Worm (Caenorhabditis elegans): ENCODE measurements around the gene Y49E10.4.
"Not testable (repeated sequence)": the region's sequence is repeated elsewhere in the genome, so short reads cannot be mapped to it uniquely, and the experiment has no call there.

Gene Y49E10.4

DNA sequence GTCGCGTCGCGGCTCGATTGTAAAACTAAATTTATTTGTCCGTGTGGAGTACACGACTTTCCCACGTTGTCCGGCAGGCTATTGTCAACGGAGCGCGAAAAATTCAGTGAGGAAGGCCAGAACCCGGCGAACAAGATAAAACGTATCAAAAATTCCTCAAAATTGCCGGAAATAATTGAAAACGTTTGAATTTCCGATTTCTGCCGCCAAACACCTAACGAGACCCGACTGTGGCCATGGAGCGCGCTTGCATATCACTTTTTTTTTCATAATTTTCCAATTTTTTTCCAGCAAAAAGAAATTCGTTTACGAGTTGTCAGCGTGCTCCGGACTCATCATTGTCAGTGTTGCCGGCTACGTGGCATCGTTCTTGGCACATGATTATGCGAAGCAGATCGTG lies 14.9 kb upstream of the Y49E10.4 start:
- TF ChIP-seq lsy-2 (tag; optimal IDR thresholded peaks at IDR 0.05), result no peak
- no peak for TF ChIP-seq ham-2 (GFP tag; optimal IDR thresholded peaks at IDR 0.05)
- no peak for TF ChIP-seq lin-32 (GFP tag; optimal IDR thresholded peaks at IDR 0.05)
- TF ChIP-seq cnd-1 (tag; optimal IDR thresholded peaks at IDR 0.05), result no peak
- no peak for TF ChIP-seq nhr-2 (tag; optimal IDR thresholded peaks at IDR 0.05)
- no peak for TF ChIP-seq nhr-76 (tag; optimal IDR thresholded peaks at IDR 0.05)
- no peak for TF ChIP-seq sem-2 (GFP tag; optimal IDR thresholded peaks at IDR 0.05)
- no peak for TF ChIP-seq flh-1 (GFP tag; optimal IDR thresholded peaks at IDR 0.05)
- TF ChIP-seq drap-1 (GFP tag; optimal IDR thresholded peaks at IDR 0.05), result no peak
- TF ChIP-seq ceh-43 (GFP tag; optimal IDR thresholded peaks at IDR 0.05), result no peak
- TF ChIP-seq nhr-28 (tag; optimal IDR thresholded peaks at IDR 0.05), result no peak
- no peak for TF ChIP-seq elt-1 (tag; optimal IDR thresholded peaks at IDR 0.05; ENCODE audit: borderline replicate concordance, insufficient read depth)
- TF ChIP-seq mls-2 (tag; optimal IDR thresholded peaks at IDR 0.05), result no peak

DNA sequence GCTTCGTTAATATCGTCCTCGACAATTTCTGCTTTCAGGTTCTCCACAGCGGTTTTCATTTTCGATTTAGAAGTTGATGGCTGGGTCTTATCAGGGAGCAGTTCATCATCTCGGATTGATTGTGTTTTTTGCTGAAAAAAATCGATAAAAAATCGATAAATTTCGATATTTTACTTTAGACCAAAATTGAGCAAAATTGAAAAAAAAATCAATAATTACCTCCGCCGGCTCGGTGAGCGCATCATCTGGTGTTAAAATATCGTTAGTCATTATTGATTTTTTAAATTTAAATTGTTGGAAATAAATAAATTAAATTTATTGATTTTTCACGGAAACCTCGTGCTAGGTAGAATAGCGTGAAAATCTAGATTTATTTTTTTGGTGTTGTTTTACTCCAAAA lies 11.5 kb upstream of the Y49E10.4 start, which contains the start of gene Y49E10.10:
TSS of gene Y49E10.10 (plus strand) at position 381 of the 400 bp plus-strand sequence.
- TF ChIP-seq nhr-28 (tag; optimal IDR thresholded peaks at IDR 0.05) (no peak), hlh-1 (tag; optimal IDR thresholded peaks at IDR 0.05) (no peak), ceh-43 (GFP tag; optimal IDR thresholded peaks at IDR 0.05) (no peak), ces-1 (GFP tag; optimal IDR thresholded peaks at IDR 0.05) (no peak), elt-1 (tag; optimal IDR thresholded peaks at IDR 0.05; ENCODE audit: borderline replicate concordance, insufficient read depth) (no peak), lsy-2 (tag; optimal IDR thresholded peaks at IDR 0.05) (no peak), nhr-76 (tag; optimal IDR thresholded peaks at IDR 0.05) (no peak), flh-1 (GFP tag; optimal IDR thresholded peaks at IDR 0.05) (no peak), bed-3 (GFP tag; optimal IDR thresholded peaks at IDR 0.05) (no peak), M03D4.4 (tag; optimal IDR thresholded peaks at IDR 0.05) (no peak), sem-2 (GFP tag; optimal IDR thresholded peaks at IDR 0.05) (no peak), nhr-2 (tag; optimal IDR thresholded peaks at IDR 0.05) (no peak), cnd-1 (tag; optimal IDR thresholded peaks at IDR 0.05) (no peak), tbx-8 (GFP tag; optimal IDR thresholded peaks at IDR 0.05) (no peak), lin-32 (GFP tag; optimal IDR thresholded peaks at IDR 0.05) (no peak), lin-13 (tag; optimal IDR thresholded peaks at IDR 0.05) (no peak), pha-4 (tag; optimal IDR thresholded peaks at IDR 0.05) (no peak), unc-62 (GFP tag; optimal IDR thresholded peaks at IDR 0.05) (no peak), drap-1 (GFP tag; optimal IDR thresholded peaks at IDR 0.05) (no peak), zip-8 (tag; optimal IDR thresholded peaks at IDR 0.05) (no peak)

DNA sequence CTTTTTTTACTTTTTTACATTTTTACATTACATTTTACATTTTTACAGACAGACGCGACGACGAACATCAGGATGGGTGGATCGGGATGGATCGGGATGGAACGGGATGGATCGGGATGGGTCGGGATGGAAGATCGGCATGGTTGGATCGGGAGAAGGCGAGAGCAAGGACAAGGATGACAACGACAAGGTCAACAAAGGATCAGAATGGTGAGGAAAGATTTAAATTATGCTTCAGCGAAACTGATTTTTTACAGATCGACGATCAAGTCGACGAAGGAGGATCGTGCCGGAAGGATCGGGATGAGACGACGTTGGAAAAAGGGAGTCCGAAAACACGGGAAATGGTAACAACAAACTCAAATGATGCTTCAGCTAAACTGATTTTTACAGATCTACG lies 4.5 kb upstream of the Y49E10.4 start:
- no peak for TF ChIP-seq drap-1 (GFP tag; optimal IDR thresholded peaks at IDR 0.05)
- no peak for TF ChIP-seq mls-2 (tag; optimal IDR thresholded peaks at IDR 0.05)
- TF ChIP-seq sptf-1 (tag; optimal IDR thresholded peaks at IDR 0.05), result no peak
- no peak for TF ChIP-seq nhr-12 (tag; optimal IDR thresholded peaks at IDR 0.05)
- TF ChIP-seq lin-13 (tag; optimal IDR thresholded peaks at IDR 0.05), result no peak

DNA sequence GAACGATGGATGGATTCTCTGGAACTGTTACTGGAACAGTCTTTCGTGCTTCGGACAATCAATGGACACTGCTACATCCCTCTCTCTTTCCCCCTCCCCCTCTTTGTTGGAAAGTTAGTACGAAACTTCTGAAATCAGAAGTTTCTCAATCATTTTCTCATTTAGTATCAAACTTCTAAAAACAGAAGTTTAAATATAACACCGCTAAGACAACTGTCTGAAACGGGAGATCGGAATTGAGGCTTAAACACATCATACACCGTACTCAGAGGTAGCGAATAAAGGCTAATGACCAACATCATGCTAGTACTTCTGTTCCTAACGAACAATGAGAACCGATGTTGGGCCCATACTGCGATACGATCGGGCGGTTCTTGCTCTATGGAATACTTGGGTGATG lies 3.0 kb upstream of the Y49E10.4 start, which contains the start of gene Y49E10.30:
TSS of gene Y49E10.30 (plus strand) at position 301 of the 400 bp plus-strand sequence.
- not testable (repeated sequence) for TF ChIP-seq ham-2 (GFP tag; optimal IDR thresholded peaks at IDR 0.05); blmp-1 (tag; optimal IDR thresholded peaks at IDR 0.05); M03D4.4 (tag; optimal IDR thresholded peaks at IDR 0.05)

DNA sequence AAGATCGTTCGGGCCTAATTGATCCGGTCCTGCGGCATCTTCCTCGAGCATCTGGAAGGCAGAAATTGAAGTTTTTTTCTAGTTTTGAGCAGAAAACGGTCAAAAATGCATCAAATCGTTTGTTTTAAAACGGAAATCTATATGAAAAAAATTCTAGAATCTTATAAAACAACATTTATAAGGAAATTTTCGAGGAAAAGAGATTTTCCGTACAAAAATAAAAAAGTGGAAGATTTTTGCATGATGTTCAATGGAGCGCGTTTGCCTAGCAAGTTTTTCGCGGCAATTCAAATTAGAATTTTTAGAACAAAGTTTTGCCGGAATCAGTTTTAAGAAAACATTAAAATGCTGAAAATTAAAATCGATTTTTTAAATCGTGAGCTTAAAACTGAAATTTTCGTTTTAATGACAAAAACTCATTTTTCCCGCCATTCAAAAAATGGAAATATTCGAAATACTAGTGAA lies 6.4 kb downstream of the Y49E10.4 start, which contains the start of gene pph-4.2:
TSS of gene pph-4.2 (minus strand) at position 51 of the 465 bp plus-strand sequence.
- TF ChIP-seq nhr-237 (tag; optimal IDR thresholded peaks at IDR 0.05), result peak; percentile 38
- TF ChIP-seq unc-62 (GFP tag; optimal IDR thresholded peaks at IDR 0.05), result no peak
- peak; percentile 29 for TF ChIP-seq lsy-2 (tag; optimal IDR thresholded peaks at IDR 0.05)
- no peak for TF ChIP-seq pha-4 (tag; optimal IDR thresholded peaks at IDR 0.05)
- no peak for TF ChIP-seq ztf-11 (tag; optimal IDR thresholded peaks at IDR 0.05)
- TF ChIP-seq tbx-8 (GFP tag; optimal IDR thresholded peaks at IDR 0.05), result no peak
- TF ChIP-seq M03D4.4 (tag; optimal IDR thresholded peaks at IDR 0.05), result no peak
- no peak for TF ChIP-seq snpc-4 (tag; optimal IDR thresholded peaks at IDR 0.05)
- no peak for TF ChIP-seq cnd-1 (tag; optimal IDR thresholded peaks at IDR 0.05)

DNA sequence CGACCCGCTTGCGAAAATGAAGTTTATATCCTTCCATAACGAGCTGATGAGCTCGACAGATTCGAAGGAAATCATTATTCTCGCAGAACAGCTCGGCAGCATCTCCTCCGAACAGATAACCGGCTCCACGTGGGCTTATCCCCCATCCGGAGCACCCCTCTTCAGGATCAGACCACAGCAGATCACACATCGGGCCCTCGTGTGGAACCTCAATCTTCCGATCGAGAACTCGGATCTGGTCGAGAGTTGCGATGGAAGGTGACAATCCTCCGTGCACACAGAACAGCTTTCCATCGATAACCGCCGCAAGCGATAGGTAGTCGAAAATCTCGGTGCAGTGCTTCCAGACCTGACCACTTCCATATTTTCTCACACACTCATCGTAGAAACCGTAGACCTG lies 8.0 kb downstream of the Y49E10.4 start:
- TF ChIP-seq nhr-28 (tag; optimal IDR thresholded peaks at IDR 0.05), result no peak
- no peak for TF ChIP-seq snpc-4 (tag; optimal IDR thresholded peaks at IDR 0.05)
- no peak for TF ChIP-seq sem-2 (GFP tag; optimal IDR thresholded peaks at IDR 0.05)
- no peak for TF ChIP-seq blmp-1 (tag; optimal IDR thresholded peaks at IDR 0.05)
- TF ChIP-seq ceh-83 (GFP tag; optimal IDR thresholded peaks at IDR 0.05), result no peak
- TF ChIP-seq elt-3 (tag; optimal IDR thresholded peaks at IDR 0.05), result no peak
- no peak for TF ChIP-seq mep-1 (tag; optimal IDR thresholded peaks at IDR 0.05)

Measured in whole organism, mixed stage, embryonic.